Worm (Caenorhabditis elegans): ENCODE data around the gene C53A5.2.

- no peak for TF ChIP-seq pha-4 (tag; optimal IDR thresholded peaks at IDR 0.05)
- no peak for TF ChIP-seq ama-1 (optimal IDR thresholded peaks at IDR 0.05)
- no peak for TF ChIP-seq ceh-14 (tag; optimal IDR thresholded peaks at IDR 0.05)
- no peak for TF ChIP-seq pqm-1 (tag; optimal IDR thresholded peaks at IDR 0.05)
- TF ChIP-seq rnt-1 (tag; optimal IDR thresholded peaks at IDR 0.05), result no peak
Observed at ce11 chrV:14504120-14504519, 18.9 kb downstream of the C53A5.2 start.
